Fruit fly (Drosophila melanogaster): Measurements from ENCODE around the gene poe.
A peak's percentile ranks its signal among the peaks of the same experiment; 100 is the strongest.

The poe gene

dm6 chr2L:8083427-8084295, 12.2 kb upstream of the poe start (continued):
- TF ChIP-seq lilli (GFP tag; optimal IDR thresholded peaks at IDR 0.05), result no peak
- TF ChIP-seq CG17612 (GFP tag; IDR thresholded peaks at IDR 0.05), result no peak
- TF ChIP-seq CG8924 (tag; optimal IDR thresholded peaks at IDR 0.05), result peak; percentile 8
- peak; percentile 68 for TF ChIP-seq nerfin-1 (tag; optimal IDR thresholded peaks at IDR 0.05)
- TF ChIP-seq Dfd (GFP tag; optimal IDR thresholded peaks at IDR 0.05), result no peak
- no peak for TF ChIP-seq CG17328 (GFP tag; IDR thresholded peaks at IDR 0.05)
- no peak for TF ChIP-seq CG14667 (GFP tag; IDR thresholded peaks at IDR 0.05)
- no peak for TF ChIP-seq ranshi (GFP tag; IDR thresholded peaks at IDR 0.05)
- TF ChIP-seq bsh (GFP tag; optimal IDR thresholded peaks at IDR 0.05), result no peak
- TF ChIP-seq shn (GFP tag; optimal IDR thresholded peaks at IDR 0.05), result peak; percentile 4
- peak; percentile 98 for TF ChIP-seq CG8478 (optimal IDR thresholded peaks at IDR 0.05)
- no peak for TF ChIP-seq CG13287 (GFP tag; IDR thresholded peaks at IDR 0.05; ENCODE audit: partially characterized antibody)
- TF ChIP-seq lbe (GFP tag; optimal IDR thresholded peaks at IDR 0.05), result no peak
- no peak for TF ChIP-seq tio (GFP tag; optimal IDR thresholded peaks at IDR 0.05)
- no peak for TF ChIP-seq Xrp1 (GFP tag; IDR thresholded peaks at IDR 0.05)
- no peak for TF ChIP-seq vnd (GFP tag; IDR thresholded peaks at IDR 0.05; ENCODE audit: partially characterized antibody)
- peak in 1 of 3 experiments; percentile 93 for TF ChIP-seq lola (GFP tag; optimal IDR thresholded peaks at IDR 0.05)
- TF ChIP-seq CG7963 (GFP tag; IDR thresholded peaks at IDR 0.05; ENCODE audit: partially characterized antibody), result no peak
- TF ChIP-seq bowl (GFP tag; IDR thresholded peaks at IDR 0.05), result no peak
- TF ChIP-seq ci (GFP tag; IDR thresholded peaks at IDR 0.05), result peak; percentile 57; the same call in 2 of the 3 replicates
- TF ChIP-seq Mes4 (GFP tag; optimal IDR thresholded peaks at IDR 0.05), result no peak
- peak; percentile 13 for TF ChIP-seq CG17829 (tag; optimal IDR thresholded peaks at IDR 0.05)
- TF ChIP-seq cwo (GFP tag; optimal IDR thresholded peaks at IDR 0.05), result peak; percentile 23
- TF ChIP-seq pan (optimal IDR thresholded peaks at IDR 0.05), result no peak
- TF ChIP-seq pan (GFP tag; optimal IDR thresholded peaks at IDR 0.05 in 1 of 2, IDR thresholded peaks at IDR 0.05 in 1 of 2), result no peak
- TF ChIP-seq ato (GFP tag; IDR thresholded peaks at IDR 0.05; ENCODE audit: partially characterized antibody), result no peak
- peak; percentile 60; the same call in 1 of the 3 replicates for TF ChIP-seq CG34422 (GFP tag; IDR thresholded peaks at IDR 0.05)
- TF ChIP-seq CG11247 (GFP tag; IDR thresholded peaks at IDR 0.05), result no peak
- TF ChIP-seq vfl (GFP tag; optimal IDR thresholded peaks at IDR 0.05), result no peak
- TF ChIP-seq chm (GFP tag; IDR thresholded peaks at IDR 0.05), result peak; percentile 24; the same call in 1 of the 2 replicates
- TF ChIP-seq ewg (GFP tag; optimal IDR thresholded peaks at IDR 0.05), result peak; percentile 12
- TF ChIP-seq CG15011 (GFP tag; optimal IDR thresholded peaks at IDR 0.05), result no peak
- TF ChIP-seq CG8765 (GFP tag; IDR thresholded peaks at IDR 0.05), result no peak
- TF ChIP-seq ERR (GFP tag; optimal IDR thresholded peaks at IDR 0.05), result no peak
- TF ChIP-seq CG17568 (GFP tag; optimal IDR thresholded peaks at IDR 0.05), result no peak
- TF ChIP-seq CG13296 (GFP tag; optimal IDR thresholded peaks at IDR 0.05), result no peak
- TF ChIP-seq wek (GFP tag; optimal IDR thresholded peaks at IDR 0.05), result no peak
- peak; percentile 11 for TF ChIP-seq CG12071 (GFP tag; optimal IDR thresholded peaks at IDR 0.05)
- TF ChIP-seq kni (GFP tag; optimal IDR thresholded peaks at IDR 0.05), result no peak
- peak; percentile 50 for TF ChIP-seq CG12299 (tag; optimal IDR thresholded peaks at IDR 0.05)
- no peak for TF ChIP-seq ase (GFP tag; IDR thresholded peaks at IDR 0.05)
- TF ChIP-seq Fer1 (GFP tag; optimal IDR thresholded peaks at IDR 0.05), result peak; percentile 16
- no peak for TF ChIP-seq CG16863 (GFP tag; optimal IDR thresholded peaks at IDR 0.05)
- TF ChIP-seq Deaf1 (tag; optimal IDR thresholded peaks at IDR 0.05), result peak; percentile 3
- no peak for TF ChIP-seq nmo (GFP tag; optimal IDR thresholded peaks at IDR 0.05)
- TF ChIP-seq CG3847 (GFP tag; IDR thresholded peaks at IDR 0.05), result no peak
- peak; percentile 43; the same call in 1 of the 3 replicates for TF ChIP-seq so (GFP tag; IDR thresholded peaks at IDR 0.05)
- TF ChIP-seq pzg (GFP tag; optimal IDR thresholded peaks at IDR 0.05), result peak; percentile 4
- TF ChIP-seq CG1602 (GFP tag; optimal IDR thresholded peaks at IDR 0.05), result no peak
